Fruit fly (Drosophila melanogaster): ENCODE measurements around the gene nebu.

Gene nebu

dm6 chr3L:12831290-12831952 lies 11.5 kb downstream of the nebu start (continued):
- peak; percentile 33 for TF ChIP-seq CG17385 (GFP tag; optimal IDR thresholded peaks at IDR 0.05)
- TF ChIP-seq CG14441 (GFP tag; IDR thresholded peaks at IDR 0.05) = peak; percentile 61
- no peak for TF ChIP-seq CG17186 (GFP tag; optimal IDR thresholded peaks at IDR 0.05)
- TF ChIP-seq zf30C (GFP tag; optimal IDR thresholded peaks at IDR 0.05) = no peak
- peak; percentile 19 for TF ChIP-seq CG6854 (GFP tag; optimal IDR thresholded peaks at IDR 0.05)
- TF ChIP-seq CG4820 (GFP tag; optimal IDR thresholded peaks at IDR 0.05) = peak; percentile 22
- TF ChIP-seq Six4 (GFP tag; optimal IDR thresholded peaks at IDR 0.05) = peak; percentile 19
- no peak for TF ChIP-seq schlank (tag; optimal IDR thresholded peaks at IDR 0.05)
- TF ChIP-seq CG2120 (GFP tag; optimal IDR thresholded peaks at IDR 0.05) = peak; percentile 80
- TF ChIP-seq Bteb2 (GFP tag; optimal IDR thresholded peaks at IDR 0.05) = peak; percentile 60
- TF ChIP-seq corto (GFP tag; optimal IDR thresholded peaks at IDR 0.05) = no peak
- TF ChIP-seq tin (GFP tag; optimal IDR thresholded peaks at IDR 0.05) = peak; percentile 10
- TF ChIP-seq az2 (GFP tag; optimal IDR thresholded peaks at IDR 0.05) = peak; percentile 29
- TF ChIP-seq CG10209 (GFP tag; optimal IDR thresholded peaks at IDR 0.05) = peak; percentile 49
- TF ChIP-seq phol (tag; optimal IDR thresholded peaks at IDR 0.05) = peak; percentile 50
- no peak for TF ChIP-seq cg (GFP tag; optimal IDR thresholded peaks at IDR 0.05)
- peak; percentile 7 for TF ChIP-seq tap (tag; optimal IDR thresholded peaks at IDR 0.05)
- TF ChIP-seq CG11398 (GFP tag; optimal IDR thresholded peaks at IDR 0.05) = no peak
- TF ChIP-seq HLH54F (GFP tag; optimal IDR thresholded peaks at IDR 0.05) = peak; percentile 61
- TF ChIP-seq CG33213 (GFP tag; optimal IDR thresholded peaks at IDR 0.05) = no peak
- TF ChIP-seq CG15269 (tag; optimal IDR thresholded peaks at IDR 0.05) = peak; percentile 70
- peak; percentile 26 for TF ChIP-seq tio (GFP tag; optimal IDR thresholded peaks at IDR 0.05)
- TF ChIP-seq sr (GFP tag; IDR thresholded peaks at IDR 0.05) = no peak
- 0 out of 2 replicates have a peak, but pooled peaks have one; percentile 35 for TF ChIP-seq CG32772 (GFP tag; IDR thresholded peaks at IDR 0.05)
- peak; percentile 41 for TF ChIP-seq gro (GFP tag; optimal IDR thresholded peaks at IDR 0.05)
- TF ChIP-seq HmgZ (tag; optimal IDR thresholded peaks at IDR 0.05) = peak; percentile 15
- TF ChIP-seq CG34422 (GFP tag; IDR thresholded peaks at IDR 0.05) = 0 out of 3 replicates have a peak, but pooled peaks have one; percentile 21
- TF ChIP-seq CG10431 (GFP tag; optimal IDR thresholded peaks at IDR 0.05) = no peak
- peak; percentile 44 for TF ChIP-seq zfh2 (GFP tag; optimal IDR thresholded peaks at IDR 0.05)
- TF ChIP-seq zen (tag; optimal IDR thresholded peaks at IDR 0.05) = no peak
- TF ChIP-seq CG11723 (GFP tag; optimal IDR thresholded peaks at IDR 0.05) = no peak
- TF ChIP-seq zfh1 (GFP tag; IDR thresholded peaks at IDR 0.05) = peak; percentile 61; the same call in 2 of the 3 replicates
- TF ChIP-seq Hr3 (GFP tag; optimal IDR thresholded peaks at IDR 0.05) = peak; percentile 48
- TF ChIP-seq CG11093 (GFP tag; IDR thresholded peaks at IDR 0.05) = 0 out of 3 replicates have a peak, but pooled peaks have one; percentile 23
- peak; percentile 58 for TF ChIP-seq ERR (GFP tag; optimal IDR thresholded peaks at IDR 0.05)
- TF ChIP-seq eve (GFP tag; optimal IDR thresholded peaks at IDR 0.05) = peak in 1 of 2 experiments; percentile 68
- TF ChIP-seq CG11504 (tag; optimal IDR thresholded peaks at IDR 0.05) = peak; percentile 53
- TF ChIP-seq Chrac-16 (GFP tag; optimal IDR thresholded peaks at IDR 0.05) = peak; percentile 30
- TF ChIP-seq CG31441 (GFP tag; IDR thresholded peaks at IDR 0.05) = peak; percentile 53
- TF ChIP-seq esg (GFP tag; conservative IDR thresholded peaks at IDR 0.05) = peak; percentile 27; the same call in 1 of the 2 replicates
- TF ChIP-seq Sox102F (GFP tag; optimal IDR thresholded peaks at IDR 0.05) = peak; percentile 79
- peak; percentile 55 for TF ChIP-seq row (GFP tag; IDR thresholded peaks at IDR 0.05)
- no peak for TF ChIP-seq CG3065 (GFP tag; optimal IDR thresholded peaks at IDR 0.05)
- peak; percentile 35 for TF ChIP-seq lab (GFP tag; optimal IDR thresholded peaks at IDR 0.05)
- no peak for TF ChIP-seq C15 (GFP tag; IDR thresholded peaks at IDR 0.05)
- no peak for TF ChIP-seq CG5245 (GFP tag; optimal IDR thresholded peaks at IDR 0.05)
- TF ChIP-seq grau (tag; optimal IDR thresholded peaks at IDR 0.05) = peak; percentile 75
- peak; percentile 23 for TF ChIP-seq CG10267 (tag; optimal IDR thresholded peaks at IDR 0.05)
- TF ChIP-seq crp (GFP tag; optimal IDR thresholded peaks at IDR 0.05) = no peak
- TF ChIP-seq CG18262 (tag; optimal IDR thresholded peaks at IDR 0.05) = peak; percentile 43
